Fruit fly (Drosophila melanogaster) whole organism, adult: ENCODE measurements around the gene CG17549.
A peak's percentile ranks its signal among the peaks of the same experiment; 100 is the strongest.

Source experiments
- CG11617 ChIP-seq: fragments of 200-800 bp; sonication (Bioruptor generic); optimal IDR thresholded peaks from 2 replicates; lab custom pipeline; 2017; ENCODE audit warnings: mild to moderate bottlenecking, missing biosample characterization, missing genetic modification reagents, missing genetic modification characterization
- CG12768 ChIP-seq: fragments of 200-800 bp; sonication (Bioruptor generic); optimal IDR thresholded peaks from 2 replicates; lab custom pipeline; 2017; ENCODE audit warnings: missing biosample characterization, missing genetic modification characterization, mild to moderate bottlenecking, moderate library complexity, missing genetic modification reagents
- CG14711 ChIP-seq: fragments of 200-800 bp; sonication (Bioruptor generic); optimal IDR thresholded peaks from 2 replicates; lab custom pipeline; 2018; ENCODE audit warnings: missing biosample characterization, mild to moderate bottlenecking, missing genetic modification characterization, moderate library complexity
- CG1620 ChIP-seq: fragments of 200-800 bp; sonication (Bioruptor generic); optimal IDR thresholded peaks from 2 replicates; lab custom pipeline; 2016; ENCODE audit warnings: missing biosample characterization, missing genetic modification characterization
- CG33017 ChIP-seq: fragments of 200-800 bp; sonication (Bioruptor generic); optimal IDR thresholded peaks from 2 replicates; lab custom pipeline; 2018; ENCODE audit warnings: missing biosample characterization, mild to moderate bottlenecking, missing genetic modification characterization, moderate library complexity
- CG5204 ChIP-seq: fragments of 200-800 bp; sonication (Bioruptor generic); optimal IDR thresholded peaks from 2 replicates; lab custom pipeline; 2016; ENCODE audit warnings: missing biosample characterization, missing genetic modification characterization
- CG7045 ChIP-seq: fragments of 200-800 bp; sonication (Bioruptor generic); optimal IDR thresholded peaks from 2 replicates; lab custom pipeline; 2017; ENCODE audit warnings: missing biosample characterization, mild to moderate bottlenecking, missing genetic modification characterization
- CG7101 ChIP-seq: fragments of 200-800 bp; sonication (Bioruptor generic); optimal IDR thresholded peaks from 2 replicates; lab custom pipeline; 2018; ENCODE audit warnings: missing biosample characterization, mild to moderate bottlenecking, missing genetic modification characterization, moderate library complexity
- Clk ChIP-seq: fragments of 200-800 bp; sonication (Bioruptor generic); optimal IDR thresholded peaks from 2 replicates; lab custom pipeline; 2017; ENCODE audit warnings: missing biosample characterization, missing genetic modification characterization
- Crg-1 ChIP-seq: fragments of 200-800 bp; sonication (Bioruptor generic); optimal IDR thresholded peaks from 2 replicates; lab custom pipeline; 2016; ENCODE audit warnings: missing biosample characterization, missing genetic modification characterization
- Hr96 ChIP-seq: fragments of 200-800 bp; sonication (Bioruptor generic); optimal IDR thresholded peaks from 2 replicates; lab custom pipeline; 2016; ENCODE audit warnings: missing biosample characterization, missing genetic modification characterization
- Mnt ChIP-seq: fragments of 200-800 bp; sonication (Bioruptor generic); optimal IDR thresholded peaks from 2 replicates; lab custom pipeline; 2016; ENCODE audit warnings: missing biosample characterization, mild to moderate bottlenecking, missing genetic modification characterization
- bab1 ChIP-seq: fragments of 200-800 bp; sonication (Bioruptor generic); optimal IDR thresholded peaks from 3 replicates; lab custom pipeline; 2019; ENCODE audit warnings: missing biosample characterization, mild to moderate bottlenecking, missing genetic modification characterization, moderate library complexity
- cic ChIP-seq: fragments of 200-800 bp; sonication (Bioruptor generic); optimal IDR thresholded peaks from 2 replicates; lab custom pipeline; 2017; ENCODE audit warnings: missing biosample characterization, mild to moderate bottlenecking, missing genetic modification characterization, moderate library complexity
- cnc ChIP-seq, 2 experiments: fragments of >200 bp; optimal IDR thresholded peaks; 2 replicates each; lab custom pipeline; 2017
- kay ChIP-seq: fragments of 200-800 bp; sonication (Bioruptor generic); peaks from one replicate; lab custom pipeline; 2016; ENCODE audit warnings: missing biosample characterization, missing genetic modification characterization, borderline replicate concordance
- ovo ChIP-seq: fragments of 200-800 bp; sonication (Bioruptor generic); optimal IDR thresholded peaks from 2 replicates; lab custom pipeline; 2016; ENCODE audit warnings: missing biosample characterization, missing genetic modification characterization
- pad ChIP-seq: fragments of 200-800 bp; sonication (Bioruptor generic); optimal IDR thresholded peaks from 3 replicates; lab custom pipeline; 2017; ENCODE audit warnings: missing biosample characterization, missing genetic modification characterization, mild to moderate bottlenecking, moderate library complexity, missing genetic modification reagents
- tj ChIP-seq: fragments of 200-800 bp; sonication (Bioruptor generic); optimal IDR thresholded peaks from 3 replicates; lab custom pipeline; 2017; ENCODE audit warnings: missing biosample characterization, mild to moderate bottlenecking, missing genetic modification characterization, moderate library complexity
- toe ChIP-seq: fragments of 200-800 bp; sonication (Bioruptor generic); optimal IDR thresholded peaks from 2 replicates; lab custom pipeline; 2016; ENCODE audit warnings: missing biosample characterization, missing genetic modification characterization

The CG17549 gene

dm6 chr2L:19404804-19405203, 14.9 kb upstream of the CG17549 start:
- TF ChIP-seq CG33017 (tag; lab: Kevin White, UChicago) (no peak), bab1 (GFP tag; lab: Kevin White, UChicago) (no peak), ovo (GFP tag; lab: Kevin White, UChicago) (no peak), Crg-1 (GFP tag; lab: Kevin White, UChicago) (no peak), CG14711 (no peak), CG1620 (GFP tag; lab: Kevin White, UChicago) (no peak), CG12768 (GFP tag; lab: Kevin White, UChicago) (no peak), pad (GFP tag; lab: Kevin White, UChicago) (no peak), kay (GFP tag; lab: Kevin White, UChicago) (no peak), toe (GFP tag; lab: Kevin White, UChicago) (no peak)

dm6 chr2L:19403398-19403797, 13.5 kb upstream of the CG17549 start:
- TF ChIP-seq ovo (GFP tag; lab: Kevin White, UChicago) (no peak), bab1 (GFP tag; lab: Kevin White, UChicago) (no peak), Hr96 (no peak), Crg-1 (GFP tag; lab: Kevin White, UChicago) (no peak), cic (GFP tag; lab: Kevin White, UChicago) (no peak)

- TF ChIP-seq Clk (no peak), pad (GFP tag; lab: Kevin White, UChicago) (no peak), CG14711 (no peak)
Measured at dm6 chr2L:19402667-19403066, 12.8 kb upstream of the CG17549 start.

dm6 chr2L:19401914-19402313, 12.0 kb upstream of the CG17549 start:
- TF ChIP-seq CG7045 (GFP tag; lab: Kevin White, UChicago) (no peak), CG5204 (GFP tag; lab: Kevin White, UChicago) (no peak), toe (GFP tag; lab: Kevin White, UChicago) (no peak)

dm6 chr2L:19398317-19399234, 8.7 kb upstream of the CG17549 start, which contains the start of gene CG17544:
CG17544 (minus strand) TSS chr2L:19398493.
- no peak for TF ChIP-seq Mnt
- peak; percentile 86 for TF ChIP-seq CG11617 (GFP tag; lab: Kevin White, UChicago)
- peak; percentile 88 for TF ChIP-seq CG12768 (GFP tag; lab: Kevin White, UChicago)
- peak; percentile 15 for TF ChIP-seq kay (GFP tag; lab: Kevin White, UChicago)
- TF ChIP-seq CG1620 (GFP tag; lab: Kevin White, UChicago): no peak
- TF ChIP-seq CG14711: peak; percentile 65
- TF ChIP-seq ovo (GFP tag; lab: Kevin White, UChicago): peak; percentile 20
- peak; percentile 57 for TF ChIP-seq CG33017 (tag; lab: Kevin White, UChicago)
- TF ChIP-seq toe (GFP tag; lab: Kevin White, UChicago): peak; percentile 49
- no peak for TF ChIP-seq Clk
- peak; percentile 95 for TF ChIP-seq pad (GFP tag; lab: Kevin White, UChicago)
- peak; percentile 71 for TF ChIP-seq CG7045 (GFP tag; lab: Kevin White, UChicago)
- peak; percentile 62 for TF ChIP-seq tj
- TF ChIP-seq Crg-1 (GFP tag; lab: Kevin White, UChicago): peak; percentile 41
- peak; percentile 64 for TF ChIP-seq cic (GFP tag; lab: Kevin White, UChicago)
- no peak for TF ChIP-seq cnc (optimal IDR thresholded peaks at IDR 0.05; lab: Kevin White, UChicago)
- TF ChIP-seq Hr96: peak; percentile 26
- TF ChIP-seq CG5204 (GFP tag; lab: Kevin White, UChicago): peak; percentile 41
- peak; percentile 74 for TF ChIP-seq CG7101 (tag; lab: Kevin White, UChicago)
- TF ChIP-seq bab1 (GFP tag; lab: Kevin White, UChicago): no peak

dm6 chr2L:19397617-19398316, 7.9 kb upstream of the CG17549 start:
- TF ChIP-seq CG33017 (tag; lab: Kevin White, UChicago) (peak; percentile 29), CG5204 (GFP tag; lab: Kevin White, UChicago) (peak; percentile 40), Crg-1 (GFP tag; lab: Kevin White, UChicago) (no peak), CG7101 (tag; lab: Kevin White, UChicago) (peak; percentile 48), pad (GFP tag; lab: Kevin White, UChicago) (no peak), CG11617 (GFP tag; lab: Kevin White, UChicago) (peak; percentile 42), kay (GFP tag; lab: Kevin White, UChicago) (no peak), ovo (GFP tag; lab: Kevin White, UChicago) (no peak), CG7045 (GFP tag; lab: Kevin White, UChicago) (peak; percentile 23), tj (no peak), Mnt (no peak), cic (GFP tag; lab: Kevin White, UChicago) (peak; percentile 2), Clk (peak; percentile 21), CG14711 (no peak), toe (GFP tag; lab: Kevin White, UChicago) (peak; percentile 53), CG1620 (GFP tag; lab: Kevin White, UChicago) (no peak), bab1 (GFP tag; lab: Kevin White, UChicago) (no peak), cnc (optimal IDR thresholded peaks at IDR 0.05; lab: Kevin White, UChicago) (no peak), Hr96 (peak; percentile 43), CG12768 (GFP tag; lab: Kevin White, UChicago) (peak; percentile 68)
